Worm (Caenorhabditis elegans): ENCODE measurements around the gene nhr-249.

nhr-249 gene

DNA sequence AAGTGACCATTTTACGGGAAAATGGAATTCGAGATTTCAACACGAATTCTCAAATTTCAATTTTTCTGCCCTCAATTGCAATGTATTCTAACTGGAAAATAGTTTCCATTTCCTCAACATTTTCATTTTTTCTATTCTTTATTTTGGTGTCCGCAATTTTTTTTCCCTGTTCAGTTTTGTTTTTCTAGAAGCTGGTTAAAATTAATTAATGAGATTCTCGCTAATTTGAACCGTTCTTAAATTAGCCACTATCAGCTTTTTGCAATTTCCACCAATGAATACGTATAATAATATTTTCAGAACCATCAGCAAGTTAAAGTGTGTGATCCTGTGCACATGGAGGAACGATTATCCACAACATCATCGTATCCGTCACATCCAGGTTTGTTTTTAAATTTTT, 15.0 kb downstream of the nhr-249 start, which contains the start of gene jnk-1:
Gene jnk-1, plus strand, starts transcription at position 301 of the 400 bp plus-strand sequence.
- no peak for TF ChIP-seq vab-15 (tag; optimal IDR thresholded peaks at IDR 0.05)

DNA sequence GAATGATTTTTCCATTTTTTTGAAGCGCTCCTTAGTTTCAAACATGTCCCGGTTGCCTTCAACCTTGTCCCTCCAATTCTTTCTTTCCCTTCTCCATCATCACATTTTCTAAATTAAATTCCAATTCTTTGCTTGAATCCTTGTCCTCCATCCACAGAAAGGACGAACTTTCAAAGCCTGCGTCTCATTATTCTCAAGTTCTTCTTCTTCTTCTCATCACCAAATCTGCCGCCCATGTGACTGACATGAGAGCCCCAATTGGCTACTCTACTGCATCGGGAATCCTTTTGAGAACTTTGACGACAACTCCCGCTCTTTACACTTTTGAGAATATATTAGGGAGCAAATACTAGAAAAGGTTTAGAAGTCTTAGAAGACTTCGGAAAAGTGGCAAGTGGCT, 15.7 kb downstream of the nhr-249 start:
- peak; percentile 46 for TF ChIP-seq ces-1 (GFP tag; optimal IDR thresholded peaks at IDR 0.05)
- TF ChIP-seq C16A3.4 (tag; optimal IDR thresholded peaks at IDR 0.05), result no peak
- peak; percentile 85 for TF ChIP-seq lin-14 (GFP tag; optimal IDR thresholded peaks at IDR 0.05)
- no peak for TF ChIP-seq alr-1 (tag; optimal IDR thresholded peaks at IDR 0.05; ENCODE audit: borderline replicate concordance)
- TF ChIP-seq fkh-8 (tag; optimal IDR thresholded peaks at IDR 0.05), result peak; percentile 20
- peak; percentile 10 for TF ChIP-seq swsn-7 (tag; optimal IDR thresholded peaks at IDR 0.05)
- peak in 1 of 2 experiments; percentile 29 for TF ChIP-seq lsy-2 (tag; optimal IDR thresholded peaks at IDR 0.05)
- no peak for TF ChIP-seq nhr-76 (tag; optimal IDR thresholded peaks at IDR 0.05)
- peak; percentile 39 for TF ChIP-seq nhr-71 (tag; optimal IDR thresholded peaks at IDR 0.05)
- TF ChIP-seq dsc-1 (tag; optimal IDR thresholded peaks at IDR 0.05), result peak; percentile 23
- peak; percentile 56 for TF ChIP-seq unc-86 (tag; optimal IDR thresholded peaks at IDR 0.05)
- no peak for TF ChIP-seq jun-1 (tag; optimal IDR thresholded peaks at IDR 0.05)
- no peak for TF ChIP-seq fkh-4 (tag; optimal IDR thresholded peaks at IDR 0.05; ENCODE audit: borderline replicate concordance)
- TF ChIP-seq nhr-47 (tag; optimal IDR thresholded peaks at IDR 0.05), result peak; percentile 19
- peak; percentile 76 for TF ChIP-seq fkh-10 (GFP tag; optimal IDR thresholded peaks at IDR 0.05)
- peak; percentile 15 for TF ChIP-seq tbx-2 (tag; optimal IDR thresholded peaks at IDR 0.05)
- TF ChIP-seq mep-1 (tag; optimal IDR thresholded peaks at IDR 0.05), result peak; percentile 8

DNA sequence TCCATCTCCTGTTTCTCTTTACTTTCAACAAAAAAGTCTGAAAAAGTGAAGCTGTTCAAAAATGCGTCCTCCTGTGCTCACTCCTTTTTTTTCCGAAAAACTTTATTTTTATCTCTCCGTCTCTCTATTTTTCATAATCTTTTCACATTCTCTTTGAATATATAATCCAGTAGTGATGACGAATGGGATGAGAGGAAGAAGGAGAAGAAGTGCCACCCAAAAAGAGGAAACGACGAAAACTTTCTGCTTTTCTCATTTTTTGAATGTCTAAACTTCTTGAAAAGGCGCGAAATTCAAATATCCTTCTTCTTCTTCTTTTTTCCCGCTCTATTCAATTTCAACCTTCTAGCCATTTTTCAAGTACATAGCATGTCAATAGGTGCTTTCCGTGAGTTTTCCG, 17.6 kb downstream of the nhr-249 start:
- peak in 1 of 3 experiments; percentile 45 for TF ChIP-seq dpl-1 (GFP tag; optimal IDR thresholded peaks at IDR 0.05)
- no peak for TF ChIP-seq unc-62 (GFP tag; optimal IDR thresholded peaks at IDR 0.05)
- TF ChIP-seq irx-1 (tag; optimal IDR thresholded peaks at IDR 0.05), result peak; percentile 37
- TF ChIP-seq ceh-90 (tag; optimal IDR thresholded peaks at IDR 0.05), result no peak
- TF ChIP-seq swsn-7 (tag; optimal IDR thresholded peaks at IDR 0.05), result no peak
- TF ChIP-seq nhr-71 (tag; optimal IDR thresholded peaks at IDR 0.05), result peak; percentile 22
- TF ChIP-seq lsy-2 (tag; optimal IDR thresholded peaks at IDR 0.05), result peak in 1 of 2 experiments; percentile 35
- TF ChIP-seq fkh-10 (GFP tag; optimal IDR thresholded peaks at IDR 0.05), result peak; percentile 95
- peak; percentile 59 for TF ChIP-seq unc-86 (tag; optimal IDR thresholded peaks at IDR 0.05)
- TF ChIP-seq nhr-47 (tag; optimal IDR thresholded peaks at IDR 0.05), result peak; percentile 24
- TF ChIP-seq lin-35 (GFP tag; optimal IDR thresholded peaks at IDR 0.05), result peak in 1 of 2 experiments; percentile 17
- no peak for TF ChIP-seq fkh-4 (tag; optimal IDR thresholded peaks at IDR 0.05; ENCODE audit: borderline replicate concordance)
- peak; percentile 8; the same call in 1 of the 2 replicates for TF ChIP-seq isw-1 (GFP tag; IDR thresholded peaks at IDR 0.05)
- peak; percentile 79 for TF ChIP-seq lin-14 (GFP tag; optimal IDR thresholded peaks at IDR 0.05)
- TF ChIP-seq egl-13 (tag; optimal IDR thresholded peaks at IDR 0.05), result peak; percentile 10
- TF ChIP-seq efl-1 (optimal IDR thresholded peaks at IDR 0.05), result peak in 1 of 2 experiments; percentile 43
- peak in 1 of 2 experiments; percentile 41 for TF ChIP-seq efl-1 (GFP tag; optimal IDR thresholded peaks at IDR 0.05 in 1 of 2)

DNA sequence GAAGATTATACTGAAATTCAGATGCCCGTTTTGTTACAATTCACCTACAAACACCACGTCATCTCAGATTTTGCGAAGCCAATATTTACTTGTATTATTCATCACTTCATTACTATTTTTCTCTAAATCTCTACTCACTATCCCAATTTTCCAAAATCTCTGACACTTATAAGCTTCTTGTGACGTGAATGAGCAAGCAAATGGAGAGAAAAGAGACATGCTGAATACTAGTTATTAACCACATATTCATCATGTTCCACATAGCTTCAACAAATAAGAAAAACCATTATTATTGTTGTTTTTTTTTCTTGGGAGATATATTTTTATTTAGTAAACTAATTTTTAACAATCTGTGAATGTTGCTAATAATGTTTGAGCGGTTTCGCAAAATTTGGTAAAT, 21.1 kb downstream of the nhr-249 start:
- TF ChIP-seq efl-1 (optimal IDR thresholded peaks at IDR 0.05), result no peak
- TF ChIP-seq efl-1 (GFP tag; optimal IDR thresholded peaks at IDR 0.05 in 1 of 2), result peak in 1 of 2 experiments; percentile 70
- TF ChIP-seq nhr-19 (GFP tag; conservative IDR thresholded peaks at IDR 0.05), result no peak
- TF ChIP-seq elt-3 (tag; optimal IDR thresholded peaks at IDR 0.05), result no peak
- TF ChIP-seq unc-62 (GFP tag; optimal IDR thresholded peaks at IDR 0.05), result no peak
- no peak for TF ChIP-seq nhr-237 (tag; optimal IDR thresholded peaks at IDR 0.05)
- TF ChIP-seq lin-39 (tag; optimal IDR thresholded peaks at IDR 0.05), result no peak
- TF ChIP-seq fkh-8 (tag; optimal IDR thresholded peaks at IDR 0.05), result peak; percentile 49
- TF ChIP-seq sox-4 (tag; optimal IDR thresholded peaks at IDR 0.05), result peak; percentile 34
- peak; percentile 69 for TF ChIP-seq dsc-1 (tag; optimal IDR thresholded peaks at IDR 0.05)
- no peak for TF ChIP-seq efl-3 (GFP tag; optimal IDR thresholded peaks at IDR 0.05)
- TF ChIP-seq grh-1 (GFP tag; IDR thresholded peaks at IDR 0.05), result no peak

Measured in whole organism, L1 larva.